Worm (Caenorhabditis elegans): ENCODE measurements around the gene ttr-6.

- TF ChIP-seq tbx-11 (GFP tag; IDR thresholded peaks at IDR 0.05) (no peak), flt-1 (GFP tag; IDR thresholded peaks at IDR 0.05) (no peak), ceh-13 (GFP tag; optimal IDR thresholded peaks at IDR 0.05) (no peak), sea-1 (GFP tag; conservative IDR thresholded peaks at IDR 0.05) (no peak), ama-1 (optimal IDR thresholded peaks at IDR 0.05) (no peak), hnd-1 (tag; optimal IDR thresholded peaks at IDR 0.05) (no peak), ets-7 (tag; optimal IDR thresholded peaks at IDR 0.05) (no peak), scrt-1 (GFP tag; IDR thresholded peaks at IDR 0.05) (no peak)
Observed at ce11 chrX:6569624-6570023, 27.3 kb downstream of the ttr-6 start, which contains the start of gene dop-3.
